Fruit fly (Drosophila melanogaster) whole organism: ENCODE results near the gene CG13032.

Experiments
- Dll ChIP-seq: fragments of >200 bp; optimal IDR thresholded peaks from 2 replicates; lab custom pipeline; 2017
- pan ChIP-seq: fragments of >200 bp; optimal IDR thresholded peaks from 2 replicates; lab custom pipeline; 2017
- psq ChIP-seq: fragments of >200 bp; optimal IDR thresholded peaks from 2 replicates; lab custom pipeline; 2017

DNA sequence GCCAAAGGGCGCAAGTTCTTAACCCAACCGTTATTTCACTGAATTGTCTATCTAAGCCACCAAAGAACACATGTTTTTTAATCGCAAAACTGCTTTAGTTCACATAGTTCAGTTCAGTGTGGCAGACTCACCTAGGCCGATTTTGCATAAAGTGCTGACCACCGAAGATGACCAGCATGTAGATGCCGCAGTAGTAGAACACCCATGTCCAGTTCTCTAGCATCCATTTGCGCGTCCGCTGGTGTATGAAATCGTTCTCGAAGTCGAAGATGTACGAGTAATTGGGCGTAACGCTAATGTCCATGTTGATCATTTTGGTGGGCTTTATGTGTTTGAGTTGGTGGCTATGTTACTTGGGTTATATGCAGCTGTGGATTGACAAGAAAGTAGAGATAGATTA is 14.7 kb upstream of the CG13032 start:
- TF ChIP-seq psq (lab: Kevin White, UChicago): no peak
- TF ChIP-seq Dll: no peak
- no peak for TF ChIP-seq pan
